Fruit fly (Drosophila melanogaster): ENCODE results near the gene Pkd2.

The Pkd2 gene

dm6 chr2L:12413899-12414298 lies 15.8 kb downstream of the Pkd2 start (continued):
- TF ChIP-seq Pdp1 (GFP tag; optimal IDR thresholded peaks at IDR 0.05) = peak in 1 of 2 experiments; percentile 23

- peak; percentile 42 for TF ChIP-seq Sox102F (GFP tag; optimal IDR thresholded peaks at IDR 0.05)
- 0 out of 4 replicates have a peak, but pooled peaks have one; percentile 58 for TF ChIP-seq chinmo (GFP tag; IDR thresholded peaks at IDR 0.05; ENCODE audit: partially characterized antibody)
- peak; percentile 72; the same call in 2 of the 3 replicates for TF ChIP-seq CG17361 (GFP tag; IDR thresholded peaks at IDR 0.05)
- no peak for TF ChIP-seq CG7271 (tag; optimal IDR thresholded peaks at IDR 0.05)
- TF ChIP-seq CG17912 (GFP tag; optimal IDR thresholded peaks at IDR 0.05) = no peak
- no peak for TF ChIP-seq CG32772 (GFP tag; IDR thresholded peaks at IDR 0.05)
- peak; percentile 14 for TF ChIP-seq Nf-YB (GFP tag; optimal IDR thresholded peaks at IDR 0.05)
- TF ChIP-seq tio (GFP tag; optimal IDR thresholded peaks at IDR 0.05) = peak; percentile 3
- peak; percentile 42 for TF ChIP-seq dmrt11E (tag; optimal IDR thresholded peaks at IDR 0.05)
- peak; percentile 21 for TF ChIP-seq unpg (GFP tag; optimal IDR thresholded peaks at IDR 0.05)
- no peak for TF ChIP-seq Trl (optimal IDR thresholded peaks at IDR 0.05)
- TF ChIP-seq Trl (GFP tag; optimal IDR thresholded peaks at IDR 0.05) = no peak
- no peak for TF ChIP-seq Dbx (GFP tag; IDR thresholded peaks at IDR 0.05)
- TF ChIP-seq CG9727 (GFP tag; optimal IDR thresholded peaks at IDR 0.05) = peak; percentile 62
- TF ChIP-seq nmo (GFP tag; optimal IDR thresholded peaks at IDR 0.05) = peak; percentile 48
- TF ChIP-seq CG18262 (tag; optimal IDR thresholded peaks at IDR 0.05) = peak; percentile 63
- TF ChIP-seq CG3281 (GFP tag; optimal IDR thresholded peaks at IDR 0.05) = peak; percentile 14
- TF ChIP-seq ems (GFP tag; optimal IDR thresholded peaks at IDR 0.05) = no peak
- peak; percentile 29 for TF ChIP-seq CG10267 (tag; optimal IDR thresholded peaks at IDR 0.05)
- TF ChIP-seq Oli (tag; optimal IDR thresholded peaks at IDR 0.05) = peak; percentile 30
- TF ChIP-seq Deaf1 (tag; optimal IDR thresholded peaks at IDR 0.05) = no peak
- no peak for TF ChIP-seq amos (GFP tag; IDR thresholded peaks at IDR 0.05; ENCODE audit: partially characterized antibody)
- TF ChIP-seq Hmr (GFP tag; optimal IDR thresholded peaks at IDR 0.05) = peak; percentile 17
- TF ChIP-seq CG4820 (GFP tag; optimal IDR thresholded peaks at IDR 0.05) = peak; percentile 4
- TF ChIP-seq Hr51 (GFP tag; optimal IDR thresholded peaks at IDR 0.05) = peak in 1 of 2 experiments; percentile 44
- peak; percentile 32 for TF ChIP-seq CG9437 (GFP tag; optimal IDR thresholded peaks at IDR 0.05)
- TF ChIP-seq chn (GFP tag; optimal IDR thresholded peaks at IDR 0.05) = no peak
- peak; percentile 33 for TF ChIP-seq D19A (tag; optimal IDR thresholded peaks at IDR 0.05)
- TF ChIP-seq emc (GFP tag; optimal IDR thresholded peaks at IDR 0.05) = no peak
- TF ChIP-seq slbo (GFP tag; IDR thresholded peaks at IDR 0.05) = peak; percentile 31; the same call in 1 of the 2 replicates
- peak; percentile 46 for TF ChIP-seq CoRest (tag; optimal IDR thresholded peaks at IDR 0.05)
- TF ChIP-seq CG13424 (tag; optimal IDR thresholded peaks at IDR 0.05) = peak; percentile 12
- TF ChIP-seq cas (GFP tag; IDR thresholded peaks at IDR 0.05) = no peak
- peak; percentile 6 for TF ChIP-seq lab (GFP tag; optimal IDR thresholded peaks at IDR 0.05)
- TF ChIP-seq CG2120 (GFP tag; optimal IDR thresholded peaks at IDR 0.05) = peak; percentile 37
- TF ChIP-seq CG12391 (tag; optimal IDR thresholded peaks at IDR 0.05) = peak; percentile 46
- TF ChIP-seq HmgZ (tag; optimal IDR thresholded peaks at IDR 0.05) = no peak
- TF ChIP-seq pfk (GFP tag; optimal IDR thresholded peaks at IDR 0.05) = no peak
- TF ChIP-seq Neu2 (GFP tag; optimal IDR thresholded peaks at IDR 0.05; ENCODE audit: borderline replicate concordance) = no peak
- peak; percentile 66 for TF ChIP-seq CG11504 (tag; optimal IDR thresholded peaks at IDR 0.05)
- TF ChIP-seq CG14710 (tag; optimal IDR thresholded peaks at IDR 0.05) = peak; percentile 42
- TF ChIP-seq row (GFP tag; IDR thresholded peaks at IDR 0.05) = peak; percentile 37; the same call in 1 of the 3 replicates
- TF ChIP-seq Meics (GFP tag; optimal IDR thresholded peaks at IDR 0.05) = peak; percentile 48
- no peak for TF ChIP-seq CG10431 (GFP tag; optimal IDR thresholded peaks at IDR 0.05)
- TF ChIP-seq sens (GFP tag) = peak; percentile 84
- TF ChIP-seq CG7556 (GFP tag; optimal IDR thresholded peaks at IDR 0.05) = peak; percentile 59
These were observed 17.5 kb downstream of the Pkd2 start for dm6 chr2L:12415485-12416137.

All from whole organism, embryonic.